Worm (Caenorhabditis elegans): ENCODE results near the gene sri-72.

The sri-72 gene

DNA sequence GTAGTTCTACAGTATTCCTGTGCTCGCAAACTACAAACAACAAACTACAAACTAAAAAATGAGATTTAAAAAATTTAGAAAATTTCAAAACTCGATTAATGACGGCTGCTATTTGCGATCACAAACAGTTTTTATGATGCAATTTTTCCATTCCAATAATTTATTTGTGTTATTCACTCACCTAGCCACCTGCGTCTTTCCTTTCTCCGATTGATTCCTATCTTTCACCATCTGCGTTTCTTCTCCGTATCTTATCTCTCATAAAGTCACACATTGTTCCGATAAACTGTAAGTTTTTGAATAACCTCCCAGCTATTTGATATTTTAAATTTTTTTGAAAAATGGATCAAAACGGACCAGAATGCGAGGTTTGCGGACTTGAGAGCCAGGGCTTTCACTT is 33.8 kb downstream of the sri-72 start, which contains the start of gene nhr-132:
nhr-132 (plus strand) TSS at position 271 of the 400 bp plus-strand sequence.
- TF ChIP-seq elt-1 (tag; optimal IDR thresholded peaks at IDR 0.05; ENCODE audit: borderline replicate concordance, insufficient read depth) (peak; percentile 3), blmp-1 (tag; optimal IDR thresholded peaks at IDR 0.05) (no peak)

DNA sequence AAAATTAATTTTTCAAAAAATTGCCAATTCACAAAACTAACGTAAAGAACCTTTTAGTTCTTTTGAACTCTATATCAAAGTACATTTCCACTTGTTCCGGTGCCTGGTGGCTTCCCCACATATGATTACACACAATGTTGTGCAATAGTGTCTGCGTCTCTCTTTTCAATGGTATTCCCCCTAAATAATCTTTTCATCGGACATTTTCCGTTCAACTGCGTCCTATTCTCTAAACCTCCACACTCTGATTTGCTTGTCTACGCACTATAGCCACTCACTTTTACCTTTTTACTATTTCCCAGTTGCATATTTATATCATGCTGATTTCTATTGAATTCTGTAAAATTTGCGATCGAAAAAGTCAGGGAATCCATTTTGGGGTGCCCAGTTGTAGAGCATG is 36.0 kb downstream of the sri-72 start, which contains the start of gene nhr-58:
nhr-58 (plus strand) TSS at position 214 of the 400 bp plus-strand sequence.
- TF ChIP-seq ham-2 (GFP tag; optimal IDR thresholded peaks at IDR 0.05) (peak; percentile 59), nhr-28 (tag; optimal IDR thresholded peaks at IDR 0.05) (no peak), M03D4.4 (tag; optimal IDR thresholded peaks at IDR 0.05) (no peak), unc-120 (tag; optimal IDR thresholded peaks at IDR 0.05; ENCODE audit: poor library complexity, severe bottlenecking) (peak; percentile 27), ces-1 (GFP tag; optimal IDR thresholded peaks at IDR 0.05) (peak; percentile 61), elt-3 (tag; optimal IDR thresholded peaks at IDR 0.05) (peak; percentile 83), pha-4 (tag; optimal IDR thresholded peaks at IDR 0.05) (peak; percentile 17), elt-1 (tag; optimal IDR thresholded peaks at IDR 0.05; ENCODE audit: borderline replicate concordance, insufficient read depth) (peak; percentile 54), mls-2 (tag; optimal IDR thresholded peaks at IDR 0.05) (peak; percentile 2)

ce11 chrV:527602-528001 is 40.4 kb downstream of the sri-72 start, which contains the start of gene srw-108:
Gene srw-108 (plus strand): TSS chrV:527902.
- TF ChIP-seq bed-3 (GFP tag; optimal IDR thresholded peaks at IDR 0.05), result no peak
- TF ChIP-seq hlh-1 (tag; optimal IDR thresholded peaks at IDR 0.05), result no peak
- TF ChIP-seq tbx-8 (GFP tag; optimal IDR thresholded peaks at IDR 0.05), result no peak
- no peak for TF ChIP-seq mep-1 (tag; optimal IDR thresholded peaks at IDR 0.05)
- no peak for TF ChIP-seq unc-62 (GFP tag; optimal IDR thresholded peaks at IDR 0.05)
- TF ChIP-seq M03D4.4 (tag; optimal IDR thresholded peaks at IDR 0.05), result no peak
- no peak for TF ChIP-seq unc-120 (tag; optimal IDR thresholded peaks at IDR 0.05; ENCODE audit: poor library complexity, severe bottlenecking)
- TF ChIP-seq ceh-43 (GFP tag; optimal IDR thresholded peaks at IDR 0.05), result no peak
- no peak for TF ChIP-seq nhr-12 (tag; optimal IDR thresholded peaks at IDR 0.05)
- TF ChIP-seq sem-2 (GFP tag; optimal IDR thresholded peaks at IDR 0.05), result no peak
- no peak for TF ChIP-seq nhr-28 (tag; optimal IDR thresholded peaks at IDR 0.05)

ce11 chrV:525040-525439 is 43.0 kb downstream of the sri-72 start, which contains the start of gene R11G11.16:
Gene R11G11.16 (minus strand): TSS chrV:525140.
- TF ChIP-seq mab-5 (tag; optimal IDR thresholded peaks at IDR 0.05) (no peak), hlh-1 (tag; optimal IDR thresholded peaks at IDR 0.05) (no peak), flh-1 (GFP tag; optimal IDR thresholded peaks at IDR 0.05) (no peak), lin-32 (GFP tag; optimal IDR thresholded peaks at IDR 0.05) (no peak), ceh-43 (GFP tag; optimal IDR thresholded peaks at IDR 0.05) (no peak), mls-2 (tag; optimal IDR thresholded peaks at IDR 0.05) (no peak), blmp-1 (tag; optimal IDR thresholded peaks at IDR 0.05) (no peak), nhr-237 (tag; optimal IDR thresholded peaks at IDR 0.05) (no peak), bed-3 (GFP tag; optimal IDR thresholded peaks at IDR 0.05) (no peak), unc-62 (GFP tag; optimal IDR thresholded peaks at IDR 0.05) (no peak), unc-39 (tag; optimal IDR thresholded peaks at IDR 0.05) (no peak), ham-2 (GFP tag; optimal IDR thresholded peaks at IDR 0.05) (no peak), ceh-39 (tag; optimal IDR thresholded peaks at IDR 0.05) (no peak), zip-8 (tag; optimal IDR thresholded peaks at IDR 0.05) (no peak), cnd-1 (tag; optimal IDR thresholded peaks at IDR 0.05) (no peak), mep-1 (tag; optimal IDR thresholded peaks at IDR 0.05) (no peak), M03D4.4 (tag; optimal IDR thresholded peaks at IDR 0.05) (no peak), snpc-4 (tag; optimal IDR thresholded peaks at IDR 0.05) (no peak), ztf-11 (tag; optimal IDR thresholded peaks at IDR 0.05) (no peak)

DNA sequence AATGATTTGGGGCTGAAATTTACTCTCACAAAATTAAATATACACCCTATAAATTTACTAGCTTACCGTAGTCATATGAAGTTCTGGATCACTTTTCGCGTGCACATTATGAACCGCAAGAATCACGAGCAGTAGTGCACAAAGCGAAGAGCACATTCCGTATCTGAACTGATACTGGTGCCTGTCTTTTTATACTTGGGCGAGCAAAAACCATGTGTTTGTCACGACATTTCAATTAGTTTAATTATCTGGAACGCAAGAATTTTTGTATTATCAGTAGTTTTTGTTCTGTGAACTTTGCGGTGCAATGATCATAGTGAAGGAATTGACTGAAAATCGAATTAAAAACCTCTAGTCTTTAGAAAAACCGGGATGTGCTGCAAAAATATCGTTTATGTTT is 43.9 kb downstream of the sri-72 start, which contains the start of gene lipl-3:
lipl-3 (minus strand) TSS at position 161 of the 400 bp plus-strand sequence.
- TF ChIP-seq nhr-12 (tag; optimal IDR thresholded peaks at IDR 0.05), result no peak
- TF ChIP-seq drap-1 (GFP tag; optimal IDR thresholded peaks at IDR 0.05), result no peak
- no peak for TF ChIP-seq nhr-76 (tag; optimal IDR thresholded peaks at IDR 0.05)
- TF ChIP-seq blmp-1 (tag; optimal IDR thresholded peaks at IDR 0.05), result no peak
- no peak for TF ChIP-seq hlh-1 (tag; optimal IDR thresholded peaks at IDR 0.05)
- no peak for TF ChIP-seq M03D4.4 (tag; optimal IDR thresholded peaks at IDR 0.05)
- TF ChIP-seq snpc-4 (tag; optimal IDR thresholded peaks at IDR 0.05), result no peak
- no peak for TF ChIP-seq mep-1 (tag; optimal IDR thresholded peaks at IDR 0.05)
- TF ChIP-seq ham-2 (GFP tag; optimal IDR thresholded peaks at IDR 0.05), result no peak
- no peak for TF ChIP-seq cnd-1 (tag; optimal IDR thresholded peaks at IDR 0.05)
- no peak for TF ChIP-seq lin-13 (tag; optimal IDR thresholded peaks at IDR 0.05)
